Worm (Caenorhabditis elegans) whole organism, L1 larva: Measurements from ENCODE around the gene lgc-12.
"Not testable (repeated sequence)": the region's sequence is repeated elsewhere in the genome, so short reads cannot be mapped to it uniquely, and the experiment has no call there.

ENCODE experiments used
- ceh-82 ChIP-seq, 3 experiments: fragments of 150-350 bp in 1 of 3; sonication (generic microtip) in 2 of 3; optimal IDR thresholded peaks; 2 replicates each; lab custom pipeline; 2014 to 2017; ENCODE audit warnings: missing biosample characterization in 3 of 3, missing genetic modification characterization in 3 of 3
- egl-13 ChIP-seq: sonication (generic microtip); optimal IDR thresholded peaks from 2 replicates; lab custom pipeline; 2016; ENCODE audit warnings: missing genotype, missing genetic modification reagents, missing genetic modification characterization, missing compliant biosample characterization
- egl-27 ChIP-seq, 2 experiments: fragments of 150-350 bp in 1 of 2; sonication (generic microtip); optimal IDR thresholded peaks; 3 replicates each; lab custom pipeline; 2017 to 2018; ENCODE audit warnings: missing biosample characterization in 2 of 2, missing genetic modification characterization in 2 of 2, missing genetic modification reagents in 2 of 2
- lin-39 ChIP-seq: fragments of 150-350 bp; optimal IDR thresholded peaks from 2 replicates; lab custom pipeline; 2014; ENCODE audit warnings: missing biosample characterization, missing genetic modification reagents, missing genetic modification characterization
- nhr-12 ChIP-seq: sonication (generic microtip); optimal IDR thresholded peaks from 2 replicates; lab custom pipeline; 2017; ENCODE audit warnings: missing biosample characterization, missing genetic modification characterization
- nhr-77 ChIP-seq: fragments of 150-350 bp; optimal IDR thresholded peaks from 2 replicates; lab custom pipeline; 2014; ENCODE audit warnings: missing biosample characterization, missing genetic modification characterization
- nhr-84 ChIP-seq: sonication (generic microtip); optimal IDR thresholded peaks from 2 replicates; lab custom pipeline; 2017; ENCODE audit warnings: missing biosample characterization, missing genetic modification characterization
- pag-3 ChIP-seq: sonication (generic microtip); optimal IDR thresholded peaks from 2 replicates; lab custom pipeline; 2017; ENCODE audit warnings: missing genetic modification characterization, mild to moderate bottlenecking, missing compliant biosample characterization, antibody characterized with exemption, borderline replicate concordance; ENCODE audit not compliant: insufficient read depth
- snpc-4 ChIP-seq: fragments of 150-350 bp; optimal IDR thresholded peaks from 2 replicates; lab custom pipeline; 2014; ENCODE audit warnings: missing biosample characterization, missing genetic modification characterization

DNA sequence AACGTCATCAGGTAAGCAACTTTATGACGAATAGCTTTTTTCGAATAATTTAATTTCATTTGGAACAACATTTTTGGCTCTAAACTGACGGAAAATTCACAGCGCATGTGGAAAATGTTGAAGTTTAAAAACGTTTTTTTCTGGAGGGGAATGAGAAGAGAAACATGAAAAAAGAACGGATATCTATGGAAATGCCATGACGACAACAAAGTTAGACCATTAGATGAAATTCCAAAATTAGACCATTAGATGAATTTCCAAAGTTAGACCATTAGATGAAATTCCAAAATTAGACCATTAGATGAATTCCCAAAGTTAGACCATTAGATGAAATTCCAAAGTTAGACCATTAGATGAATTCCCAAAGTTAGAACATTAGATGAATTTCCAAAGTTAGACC, 32.5 kb downstream of the lgc-12 start, which contains the start of gene Y80D4G.2:
- TF ChIP-seq lin-39; ceh-82 (tag; optimal IDR thresholded peaks at IDR 0.05; lab: Kevin White, UChicago); snpc-4 (tag; lab: Kevin White, UChicago); egl-27 (tag; optimal IDR thresholded peaks at IDR 0.05; lab: Kevin White, UChicago); pag-3 (tag; lab: Kevin White, UChicago); nhr-77; nhr-12 (tag; lab: Kevin White, UChicago); nhr-84 (tag; lab: Kevin White, UChicago); egl-13: not testable (repeated sequence)
